Worm (Caenorhabditis elegans) whole organism, L4 larva: ENCODE results near the gene Y43F8B.14.
"Not testable (repeated sequence)": the region's sequence is repeated elsewhere in the genome, so short reads cannot be mapped to it uniquely, and the experiment has no call there.

Experiments used
- ces-1 ChIP-seq: fragments of 150-350 bp; sonication (generic microtip); optimal IDR thresholded peaks from 4 replicates; lab custom pipeline; 2014; ENCODE audit warnings: missing biosample characterization, missing genetic modification reagents, missing genetic modification characterization
- lin-13 ChIP-seq: fragments of 150-350 bp; optimal IDR thresholded peaks from 2 replicates; lab custom pipeline; 2014; ENCODE audit warnings: missing biosample characterization, missing genetic modification reagents, missing genetic modification characterization
- lir-3 ChIP-seq: sonication (generic microtip); optimal IDR thresholded peaks from 2 replicates; lab custom pipeline; 2016; ENCODE audit warnings: mild to moderate bottlenecking, missing genetic modification characterization, missing compliant biosample characterization
- unc-39 ChIP-seq: sonication (generic microtip); optimal IDR thresholded peaks from 2 replicates; lab custom pipeline; 2017; ENCODE audit warnings: missing biosample characterization, missing genetic modification characterization
- unc-62 ChIP-seq, 3 experiments: fragments of 150-350 bp in 1 of 3; sonication (generic microtip); optimal IDR thresholded peaks in 2 of 3; peaks in 1 of 3; 1 replicate in 1 of 3; 2 replicates in 2 of 3; lab custom pipeline; 2014 to 2017; ENCODE audit warnings: missing biosample characterization in 3 of 3, missing genetic modification characterization in 3 of 3, missing genetic modification reagents in 3 of 3, missing genotype in 1 of 3

- TF ChIP-seq unc-62 (GFP tag; optimal IDR thresholded peaks at IDR 0.05 in 1 of 2; lab: Kevin White, UChicago); unc-62 (tag; optimal IDR thresholded peaks at IDR 0.05; lab: Kevin White, UChicago); lir-3; lin-13 (GFP tag; lab: Kevin White, UChicago); ces-1 (GFP tag; lab: Kevin White, UChicago); unc-39 (tag; lab: Kevin White, UChicago): not testable (repeated sequence)
Measured at ce11 chrV:19459501-19459900, 3.7 kb upstream of the Y43F8B.14 start.
